Worm (Caenorhabditis elegans): ENCODE data around the gene T23F2.3.

T23F2.3 gene

ce11 chrX:5515459-5515858 lies 3.3 kb upstream of the T23F2.3 start:
- TF ChIP-seq unc-55 (GFP tag; optimal IDR thresholded peaks at IDR 0.05), result no peak
- no peak for TF ChIP-seq fax-1 (tag; optimal IDR thresholded peaks at IDR 0.05)
- peak; percentile 88 for TF ChIP-seq unc-42 (tag; optimal IDR thresholded peaks at IDR 0.05)
- TF ChIP-seq eyg-1 (tag; optimal IDR thresholded peaks at IDR 0.05), result no peak

ce11 chrX:5514984-5515383 lies 2.9 kb upstream of the T23F2.3 start, which contains the start of gene T23F2.4:
T23F2.4 (minus strand) TSS chrX:5515084.
- TF ChIP-seq sox-2 (GFP tag; IDR thresholded peaks at IDR 0.05) (no peak), C08G9.2 (tag; optimal IDR thresholded peaks at IDR 0.05) (no peak), ceh-31 (tag; optimal IDR thresholded peaks at IDR 0.05) (no peak), ref-2 (tag; optimal IDR thresholded peaks at IDR 0.05) (no peak), hlh-15 (tag; optimal IDR thresholded peaks at IDR 0.05) (no peak), ceh-14 (tag; optimal IDR thresholded peaks at IDR 0.05) (no peak), pha-4 (tag; optimal IDR thresholded peaks at IDR 0.05) (no peak), K09A11.1 (tag; optimal IDR thresholded peaks at IDR 0.05; ENCODE audit: insufficient read depth) (no peak), fkh-6 (tag; optimal IDR thresholded peaks at IDR 0.05) (no peak), ceh-30 (tag; optimal IDR thresholded peaks at IDR 0.05) (no peak)

ce11 chrX:5514346-5514745 lies 2.2 kb upstream of the T23F2.3 start:
- TF ChIP-seq pha-2 (tag; optimal IDR thresholded peaks at IDR 0.05), result no peak
- TF ChIP-seq lim-6 (tag; optimal IDR thresholded peaks at IDR 0.05), result no peak
- TF ChIP-seq ceh-6 (GFP tag; optimal IDR thresholded peaks at IDR 0.05), result no peak

- TF ChIP-seq unc-3 (GFP tag; conservative IDR thresholded peaks at IDR 0.05), result no peak
- peak; percentile 51 for TF ChIP-seq unc-3 (tag; optimal IDR thresholded peaks at IDR 0.05)
- TF ChIP-seq ceh-48 (tag; optimal IDR thresholded peaks at IDR 0.05), result no peak
Measured at ce11 chrX:5512707-5513106, 580 bp upstream of the T23F2.3 start.

ce11 chrX:5509114-5509877 lies 2.8 kb downstream of the T23F2.3 start:
- TF ChIP-seq ceh-18 (tag; optimal IDR thresholded peaks at IDR 0.05) (peak; percentile 44), ceh-6 (GFP tag; optimal IDR thresholded peaks at IDR 0.05) (no peak)

- TF ChIP-seq unc-55 (GFP tag; optimal IDR thresholded peaks at IDR 0.05), result no peak
- TF ChIP-seq ets-4 (tag; optimal IDR thresholded peaks at IDR 0.05), result no peak
- no peak for TF ChIP-seq ceh-22 (tag; optimal IDR thresholded peaks at IDR 0.05)
- no peak for TF ChIP-seq ref-2 (tag; optimal IDR thresholded peaks at IDR 0.05)
- TF ChIP-seq sox-4 (tag; optimal IDR thresholded peaks at IDR 0.05), result no peak
- no peak for TF ChIP-seq hlh-6 (tag; optimal IDR thresholded peaks at IDR 0.05)
- TF ChIP-seq hlh-15 (tag; optimal IDR thresholded peaks at IDR 0.05), result no peak
- no peak for TF ChIP-seq lin-11 (tag; optimal IDR thresholded peaks at IDR 0.05)
- no peak for TF ChIP-seq ceh-19 (GFP tag; optimal IDR thresholded peaks at IDR 0.05)
- TF ChIP-seq ceh-31 (tag; optimal IDR thresholded peaks at IDR 0.05), result peak; percentile 24
- no peak for TF ChIP-seq nhr-232 (tag; optimal IDR thresholded peaks at IDR 0.05)
- no peak for TF ChIP-seq lim-6 (tag; optimal IDR thresholded peaks at IDR 0.05)
- no peak for TF ChIP-seq dmd-4 (tag; optimal IDR thresholded peaks at IDR 0.05; ENCODE audit: borderline replicate concordance)
- peak; percentile 75 for TF ChIP-seq ceh-48 (tag; optimal IDR thresholded peaks at IDR 0.05)
- TF ChIP-seq pros-1 (tag; optimal IDR thresholded peaks at IDR 0.05), result no peak
- no peak for TF ChIP-seq hlh-30 (tag; optimal IDR thresholded peaks at IDR 0.05; ENCODE audit: insufficient read depth)
Measured at ce11 chrX:5507926-5508325, 4.2 kb downstream of the T23F2.3 start.
